Worm (Caenorhabditis elegans) whole organism, young adult: ENCODE data around the gene pfd-5.

Source experiments
- B0019.2 ChIP-seq: fragments of 200-800 bp; sonication (Bioruptor generic); conservative IDR thresholded peaks from 2 replicates; pipeline ENCODE4 v1.3.6; 2022; ENCODE audit warnings: missing genetic modification reagents, missing genetic modification characterization, missing compliant biosample characterization
- B0035.1 ChIP-seq: sonication (generic microtip); optimal IDR thresholded peaks from 2 replicates; lab custom pipeline; 2016; ENCODE audit warnings: missing genetic modification characterization, mild to moderate bottlenecking, missing compliant biosample characterization, missing genotype, missing genetic modification reagents
- B0261.1 ChIP-seq: sonication (generic microtip); optimal IDR thresholded peaks from 2 replicates; lab custom pipeline; 2016; ENCODE audit warnings: mild to moderate bottlenecking, missing genetic modification characterization, moderate library complexity, missing compliant biosample characterization
- C06A6.2 ChIP-seq: fragments of 200-800 bp; sonication (Bioruptor generic); conservative IDR thresholded peaks from 2 replicates; pipeline ENCODE4 v1.3.6; 2022; ENCODE audit warnings: missing genetic modification characterization, missing compliant biosample characterization
- D2030.7 ChIP-seq: fragments of 200-800 bp; sonication (Bioruptor generic); IDR thresholded peaks from 2 replicates; pipeline ENCODE4 v1.3.6; 2022; ENCODE audit warnings: missing genetic modification reagents, missing genetic modification characterization, missing compliant biosample characterization
- F22D6.2 ChIP-seq: sonication (generic microtip); optimal IDR thresholded peaks from 2 replicates; lab custom pipeline; 2016; ENCODE audit warnings: mild to moderate bottlenecking, missing genetic modification characterization, missing compliant biosample characterization
- F33H1.4 ChIP-seq: fragments of 200-800 bp; sonication (Bioruptor generic); IDR thresholded peaks from 2 replicates; pipeline ENCODE4 v1.3.6; 2022; ENCODE audit warnings: missing genetic modification reagents, missing genetic modification characterization, missing compliant biosample characterization
- F52B5.7 ChIP-seq: sonication (generic microtip); optimal IDR thresholded peaks from 2 replicates; lab custom pipeline; 2016; ENCODE audit warnings: mild to moderate bottlenecking, missing genetic modification characterization, missing compliant biosample characterization
- F57A8.1 ChIP-seq: fragments of 200-800 bp; sonication (Bioruptor generic); optimal IDR thresholded peaks from 2 replicates; lab custom pipeline; 2018; ENCODE audit warnings: mild to moderate bottlenecking, missing genetic modification characterization, moderate library complexity, missing compliant biosample characterization
- F57C9.4 ChIP-seq: sonication (generic microtip); optimal IDR thresholded peaks from 2 replicates; lab custom pipeline; 2017; ENCODE audit warnings: mild to moderate bottlenecking, missing genetic modification characterization, missing compliant biosample characterization
- K11D2.4 ChIP-seq: fragments of 200-800 bp; sonication (Bioruptor generic); IDR thresholded peaks from 2 replicates; pipeline ENCODE4 v1.3.6; 2022; ENCODE audit warnings: missing genetic modification reagents, missing genetic modification characterization, missing compliant biosample characterization
- T07F8.4 ChIP-seq: sonication (generic microtip); optimal IDR thresholded peaks from 2 replicates; lab custom pipeline; 2016; ENCODE audit warnings: mild to moderate bottlenecking, missing genetic modification characterization, moderate library complexity, missing compliant biosample characterization
- Y56A3A.18 ChIP-seq: fragments of 200-800 bp; sonication (Bioruptor generic); IDR thresholded peaks from 2 replicates; pipeline ENCODE4 v1.3.6; 2022; ENCODE audit warnings: missing genetic modification reagents, missing genetic modification characterization, missing compliant biosample characterization
- atf-7 ChIP-seq: sonication (generic microtip); optimal IDR thresholded peaks from 2 replicates; lab custom pipeline; 2017; ENCODE audit warnings: mild to moderate bottlenecking, missing genetic modification characterization, missing compliant biosample characterization
- athp-1 ChIP-seq: sonication (generic microtip); optimal IDR thresholded peaks from 2 replicates; lab custom pipeline; 2017; ENCODE audit warnings: mild to moderate bottlenecking, missing genetic modification characterization, missing compliant biosample characterization
- cebp-2 ChIP-seq: fragments of 200-800 bp; sonication (Bioruptor generic); IDR thresholded peaks from 2 replicates; pipeline ENCODE4 v1.3.6; 2022; ENCODE audit warnings: missing genetic modification characterization, missing compliant biosample characterization
- ceh-40 ChIP-seq: fragments of 200-800 bp; sonication (Bioruptor generic); IDR thresholded peaks from 2 replicates; pipeline ENCODE4 v1.3.6; 2022; ENCODE audit warnings: missing genetic modification characterization, missing compliant biosample characterization
- die-1 ChIP-seq: sonication (generic microtip); optimal IDR thresholded peaks from 2 replicates; lab custom pipeline; 2016; ENCODE audit warnings: missing genotype, mild to moderate bottlenecking, missing genetic modification characterization, missing compliant biosample characterization
- dox-1 ChIP-seq: fragments of 200-800 bp; sonication (Bioruptor generic); IDR thresholded peaks from 2 replicates; pipeline ENCODE4 v1.3.6; 2022; ENCODE audit warnings: missing genetic modification reagents, missing genetic modification characterization, missing compliant biosample characterization
- dpl-1 ChIP-seq: fragments of 150-350 bp; optimal IDR thresholded peaks from 2 replicates; lab custom pipeline; 2014; ENCODE audit warnings: missing biosample characterization, missing genetic modification reagents, missing genetic modification characterization
- egl-18 ChIP-seq: fragments of 200-800 bp; sonication (Bioruptor generic); IDR thresholded peaks from 2 replicates; pipeline ENCODE4 v1.3.6; 2022; ENCODE audit warnings: missing genetic modification reagents, missing genetic modification characterization, missing compliant biosample characterization
- egrh-3 ChIP-seq: fragments of 200-800 bp; sonication (Bioruptor generic); IDR thresholded peaks from 2 replicates; pipeline ENCODE4 v1.3.6; 2022; ENCODE audit warnings: missing genetic modification reagents, missing genetic modification characterization, missing compliant biosample characterization
- ekl-4 ChIP-seq: fragments of 200-800 bp; sonication (Bioruptor generic); IDR thresholded peaks from 2 replicates; pipeline ENCODE4 v1.3.6; 2022; ENCODE audit warnings: missing genetic modification reagents, missing genetic modification characterization, missing compliant biosample characterization
- ets-4 ChIP-seq: fragments of 200-800 bp; sonication (Bioruptor generic); optimal IDR thresholded peaks from 2 replicates; lab custom pipeline; 2018; ENCODE audit warnings: mild to moderate bottlenecking, missing genetic modification characterization, missing compliant biosample characterization
- hlh-26 ChIP-seq: fragments of 200-800 bp; sonication (Bioruptor generic); conservative IDR thresholded peaks from 2 replicates; pipeline ENCODE4 v1.3.6; 2022; ENCODE audit warnings: missing genetic modification reagents, missing genetic modification characterization, missing compliant biosample characterization
- hmg-1.2 ChIP-seq: fragments of 200-800 bp; sonication (Bioruptor generic); IDR thresholded peaks from 2 replicates; pipeline ENCODE4 v1.3.6; 2022; ENCODE audit warnings: missing genetic modification reagents, missing genetic modification characterization, missing compliant biosample characterization
- hrde-1 ChIP-seq: sonication (generic microtip); optimal IDR thresholded peaks from 2 replicates; lab custom pipeline; 2016; ENCODE audit warnings: missing genetic modification characterization, mild to moderate bottlenecking, missing compliant biosample characterization, moderate library complexity, missing genotype, missing genetic modification reagents, borderline replicate concordance
- lag-1 ChIP-seq: fragments of 200-800 bp; sonication (Bioruptor generic); IDR thresholded peaks from 2 replicates; pipeline ENCODE4 v1.3.6; 2022; ENCODE audit warnings: missing genetic modification reagents, missing genetic modification characterization, missing compliant biosample characterization
- let-607 ChIP-seq, 2 experiments: fragments of 200-800 bp in 1 of 2; sonication (Bioruptor generic) in 1 of 2; sonication (generic microtip) in 1 of 2; optimal IDR thresholded peaks; 2 replicates each; lab custom pipeline; 2016 to 2018; ENCODE audit warnings: mild to moderate bottlenecking in 2 of 2, missing compliant biosample characterization in 2 of 2, missing genetic modification characterization in 2 of 2, moderate library complexity in 2 of 2, missing genotype in 1 of 2
- lin-40 ChIP-seq: sonication (generic microtip); optimal IDR thresholded peaks from 2 replicates; lab custom pipeline; 2016; ENCODE audit warnings: missing genetic modification characterization, mild to moderate bottlenecking, missing compliant biosample characterization, missing genotype, missing genetic modification reagents
- lin-54 ChIP-seq: fragments of 200-800 bp; sonication (Bioruptor generic); optimal IDR thresholded peaks from 2 replicates; lab custom pipeline; 2018; ENCODE audit warnings: mild to moderate bottlenecking, missing genetic modification characterization, missing compliant biosample characterization
- lir-1 ChIP-seq: fragments of 200-800 bp; sonication (Bioruptor generic); conservative IDR thresholded peaks from 2 replicates; pipeline ENCODE4 v1.3.6; 2022; ENCODE audit warnings: missing genetic modification reagents, missing genetic modification characterization, missing compliant biosample characterization
- lsl-1 ChIP-seq: fragments of 200-800 bp; sonication (Bioruptor generic); optimal IDR thresholded peaks from 2 replicates; lab custom pipeline; 2018; ENCODE audit warnings: mild to moderate bottlenecking, missing genetic modification characterization, moderate library complexity, missing compliant biosample characterization
- madf-10 ChIP-seq: sonication (generic microtip); optimal IDR thresholded peaks from 2 replicates; lab custom pipeline; 2016; ENCODE audit warnings: mild to moderate bottlenecking, missing genetic modification characterization, missing compliant biosample characterization
- madf-3 ChIP-seq: fragments of 200-800 bp; sonication (Bioruptor generic); IDR thresholded peaks from 2 replicates; pipeline ENCODE4 v1.3.6; 2022; ENCODE audit warnings: missing genetic modification reagents, missing genetic modification characterization, missing compliant biosample characterization
- nhr-27 ChIP-seq: fragments of 200-800 bp; sonication (Bioruptor generic); optimal IDR thresholded peaks from 2 replicates; lab custom pipeline; 2018; ENCODE audit warnings: mild to moderate bottlenecking, missing genetic modification characterization, moderate library complexity, missing compliant biosample characterization
- nhr-80 ChIP-seq: sonication (generic microtip); optimal IDR thresholded peaks from 2 replicates; lab custom pipeline; 2016; ENCODE audit warnings: missing genetic modification characterization, missing compliant biosample characterization
- nhr-90 ChIP-seq: sonication (generic microtip); optimal IDR thresholded peaks from 2 replicates; lab custom pipeline; 2016; ENCODE audit warnings: missing genotype, mild to moderate bottlenecking, missing genetic modification characterization, missing compliant biosample characterization
- rec-8 ChIP-seq, 2 experiments: sonication (generic microtip); optimal IDR thresholded peaks; 2 replicates each; lab custom pipeline; 2016; ENCODE audit warnings: mild to moderate bottlenecking in 2 of 2, missing genetic modification characterization in 2 of 2, missing genetic modification reagents in 2 of 2, missing genotype in 2 of 2, missing biosample characterization in 1 of 2, missing compliant biosample characterization in 1 of 2, moderate library complexity in 1 of 2
- repo-1 ChIP-seq: sonication (generic microtip); optimal IDR thresholded peaks from 2 replicates; lab custom pipeline; 2017; ENCODE audit warnings: mild to moderate bottlenecking, missing genetic modification characterization, missing compliant biosample characterization
- snpc-4 ChIP-seq, 5 experiments: fragments of 150-350 bp in 1 of 5; sonication (generic microtip) in 4 of 5; optimal IDR thresholded peaks; 2 replicates each; lab custom pipeline; 2014 to 2018; ENCODE audit warnings: missing genetic modification characterization in 5 of 5, missing biosample characterization in 3 of 5, antibody characterized with exemption in 2 of 5, mild to moderate bottlenecking in 2 of 5, missing compliant biosample characterization in 2 of 5, missing genotype in 2 of 5, moderate library complexity in 2 of 5, missing genetic modification reagents in 1 of 5
- tbp1 ChIP-seq: fragments of 200-800 bp; sonication (Bioruptor generic); optimal IDR thresholded peaks from 2 replicates; lab custom pipeline; 2018; ENCODE audit warnings: mild to moderate bottlenecking, missing genetic modification characterization, missing compliant biosample characterization
- tlf-1 ChIP-seq: fragments of 200-800 bp; sonication (Bioruptor generic); optimal IDR thresholded peaks from 2 replicates; lab custom pipeline; 2018; ENCODE audit warnings: mild to moderate bottlenecking, missing genetic modification characterization, missing compliant biosample characterization
- unc-130 ChIP-seq: sonication (generic microtip); optimal IDR thresholded peaks from 2 replicates; lab custom pipeline; 2016; ENCODE audit warnings: missing genetic modification reagents, missing genetic modification characterization, missing compliant biosample characterization
- zfh-2 ChIP-seq: fragments of 200-800 bp; sonication (Bioruptor generic); conservative IDR thresholded peaks from 2 replicates; pipeline ENCODE4 v1.3.6; 2022; ENCODE audit warnings: missing genetic modification reagents, missing genetic modification characterization, missing compliant biosample characterization
- ztf-26 ChIP-seq: sonication (generic microtip); optimal IDR thresholded peaks from 2 replicates; lab custom pipeline; 2017; ENCODE audit warnings: missing genetic modification characterization, missing compliant biosample characterization
- ztf-3 ChIP-seq: fragments of 200-800 bp; sonication (Bioruptor generic); optimal IDR thresholded peaks from 2 replicates; lab custom pipeline; 2018; ENCODE audit warnings: mild to moderate bottlenecking, missing genetic modification characterization, missing compliant biosample characterization
- ztf-6 ChIP-seq: fragments of 200-800 bp; sonication (Bioruptor generic); IDR thresholded peaks from 2 replicates; pipeline ENCODE4 v1.3.6; 2022; ENCODE audit warnings: missing genetic modification reagents, missing genetic modification characterization, missing compliant biosample characterization

Gene pfd-5

ce11 chrIII:7178497-7178896, 20.2 kb downstream of the pfd-5 start (continued):
- TF ChIP-seq lir-1 (no peak), Y56A3A.18 (GFP tag; lab: Robert Waterston, UW) (peak; percentile 45; the same call in 1 of the 2 replicates), F52B5.7 (tag; lab: Kevin White, UChicago) (peak; percentile 8), hrde-1 (tag; lab: Kevin White, UChicago) (no peak), cebp-2 (no peak), hlh-26 (GFP tag; lab: Robert Waterston, UW) (no peak), C06A6.2 (GFP tag; lab: Robert Waterston, UW) (no peak), F57C9.4 (tag; lab: Kevin White, UChicago) (no peak), hmg-1.2 (GFP tag; lab: Robert Waterston, UW) (peak; percentile 11; the same call in 1 of the 2 replicates), zfh-2 (GFP tag; lab: Robert Waterston, UW) (no peak), ztf-26 (tag; lab: Kevin White, UChicago) (no peak), athp-1 (tag; lab: Kevin White, UChicago) (peak; percentile 71), tbp1 (peak; percentile 35), tlf-1 (GFP tag; lab: Kevin White, UChicago) (peak; percentile 66), nhr-80 (tag; lab: Kevin White, UChicago) (no peak), lag-1 (GFP tag; lab: Robert Waterston, UW) (no peak), repo-1 (tag; lab: Kevin White, UChicago) (no peak), nhr-27 (no peak), lin-40 (tag; lab: Kevin White, UChicago) (no peak), lsl-1 (peak; percentile 29), unc-130 (GFP tag; lab: Kevin White, UChicago) (no peak), F57A8.1 (GFP tag; lab: Kevin White, UChicago) (no peak), snpc-4 (GFP tag; optimal IDR thresholded peaks at IDR 0.05; lab: Kevin White, UChicago) (no peak), snpc-4 (tag; optimal IDR thresholded peaks at IDR 0.05; lab: Kevin White, UChicago) (peak in 1 of 4 experiments; percentile 26), madf-10 (no peak), ztf-3 (no peak), dpl-1 (GFP tag; lab: Kevin White, UChicago) (no peak), ekl-4 (GFP tag; lab: Robert Waterston, UW) (peak; percentile 86), rec-8 (tag; optimal IDR thresholded peaks at IDR 0.05; lab: Kevin White, UChicago) (no peak), let-607 (tag; optimal IDR thresholded peaks at IDR 0.05; lab: Kevin White, UChicago) (no peak), ceh-40 (no peak), B0035.1 (tag; lab: Kevin White, UChicago) (no peak), T07F8.4 (tag; lab: Kevin White, UChicago) (no peak), lin-54 (GFP tag; lab: Kevin White, UChicago) (peak; percentile 57), D2030.7 (0 out of 2 replicates have a peak, but pooled peaks have one; percentile 36), egl-18 (GFP tag; lab: Robert Waterston, UW) (no peak), madf-3 (peak; percentile 46; the same call in 1 of the 2 replicates), nhr-90 (tag; lab: Kevin White, UChicago) (no peak), K11D2.4 (GFP tag; lab: Robert Waterston, UW) (no peak), die-1 (tag; lab: Kevin White, UChicago) (peak; percentile 3), ets-4 (GFP tag; lab: Kevin White, UChicago) (no peak), dox-1 (GFP tag; lab: Robert Waterston, UW) (no peak), egrh-3 (GFP tag; lab: Robert Waterston, UW) (no peak), F22D6.2 (tag; lab: Kevin White, UChicago) (no peak), B0261.1 (tag; lab: Kevin White, UChicago) (no peak), atf-7 (no peak), ztf-6 (GFP tag; lab: Robert Waterston, UW) (no peak), F33H1.4 (GFP tag; lab: Robert Waterston, UW) (peak; percentile 49), B0019.2 (no peak)
